Fruit fly (Drosophila melanogaster): ENCODE data around the gene Gpdh1.

Gpdh1 gene

dm6 chr2L:5975025-5975539, 31.6 kb downstream of the Gpdh1 start:
- TF ChIP-seq Dll (optimal IDR thresholded peaks at IDR 0.05) (no peak), EcR (GFP tag; optimal IDR thresholded peaks at IDR 0.05) (peak in 1 of 2 experiments; percentile 48)

- TF ChIP-seq usp (GFP tag; optimal IDR thresholded peaks at IDR 0.05) (no peak), EcR (GFP tag; optimal IDR thresholded peaks at IDR 0.05) (peak in 1 of 2 experiments; percentile 14)
These were observed 32.2 kb downstream of the Gpdh1 start for dm6 chr2L:5975601-5976000.

- TF ChIP-seq EcR (GFP tag; optimal IDR thresholded peaks at IDR 0.05), result peak; percentile 72 to 88
- no peak for TF ChIP-seq psq (optimal IDR thresholded peaks at IDR 0.05)
These were observed 33.8 kb downstream of the Gpdh1 start for dm6 chr2L:5977070-5977728.

dm6 chr2L:5977729-5978078, 34.3 kb downstream of the Gpdh1 start:
- TF ChIP-seq CG8478 (optimal IDR thresholded peaks at IDR 0.05) (no peak), EcR (GFP tag; optimal IDR thresholded peaks at IDR 0.05) (peak in 1 of 2 experiments; percentile 37), psq (optimal IDR thresholded peaks at IDR 0.05) (no peak), usp (GFP tag; optimal IDR thresholded peaks at IDR 0.05) (no peak), Dll (optimal IDR thresholded peaks at IDR 0.05) (peak; percentile 62)

- no peak for TF ChIP-seq usp (GFP tag; optimal IDR thresholded peaks at IDR 0.05)
- peak; percentile 44 for TF ChIP-seq Dll (optimal IDR thresholded peaks at IDR 0.05)
These were observed 35.1 kb downstream of the Gpdh1 start for dm6 chr2L:5978333-5979054.

- no peak for TF ChIP-seq Dll (optimal IDR thresholded peaks at IDR 0.05)
- no peak for TF ChIP-seq usp (GFP tag; optimal IDR thresholded peaks at IDR 0.05)
- TF ChIP-seq EcR (GFP tag; optimal IDR thresholded peaks at IDR 0.05), result no peak
- no peak for TF ChIP-seq CG8478 (optimal IDR thresholded peaks at IDR 0.05)
- no peak for TF ChIP-seq pan (optimal IDR thresholded peaks at IDR 0.05)
- TF ChIP-seq psq (optimal IDR thresholded peaks at IDR 0.05), result no peak
These were observed 35.6 kb downstream of the Gpdh1 start for dm6 chr2L:5979055-5979399.

- TF ChIP-seq usp (GFP tag; optimal IDR thresholded peaks at IDR 0.05) (no peak), Dll (optimal IDR thresholded peaks at IDR 0.05) (peak; percentile 94), pan (optimal IDR thresholded peaks at IDR 0.05) (no peak), CG8478 (optimal IDR thresholded peaks at IDR 0.05) (peak; percentile 77), psq (optimal IDR thresholded peaks at IDR 0.05) (no peak), EcR (GFP tag; optimal IDR thresholded peaks at IDR 0.05) (peak in 1 of 2 experiments; percentile 15)
These were observed 36.8 kb downstream of the Gpdh1 start for dm6 chr2L:5979957-5980861.

- TF ChIP-seq pan (optimal IDR thresholded peaks at IDR 0.05), result no peak
- TF ChIP-seq Dll (optimal IDR thresholded peaks at IDR 0.05), result no peak
- TF ChIP-seq EcR (GFP tag; optimal IDR thresholded peaks at IDR 0.05), result no peak
- TF ChIP-seq CG8478 (optimal IDR thresholded peaks at IDR 0.05), result no peak
- TF ChIP-seq usp (GFP tag; optimal IDR thresholded peaks at IDR 0.05), result no peak
- TF ChIP-seq psq (optimal IDR thresholded peaks at IDR 0.05), result no peak
These were observed 37.5 kb downstream of the Gpdh1 start, which contains the start of gene chic for dm6 chr2L:5980862-5981432. chic (minus strand) TSS chr2L:5981018.

dm6 chr2L:5981433-5982333, 38.2 kb downstream of the Gpdh1 start, which contains the start of gene eIF4A:
eIF4A (plus strand) TSS chr2L:5981764.
- TF ChIP-seq EcR (GFP tag; optimal IDR thresholded peaks at IDR 0.05), result no peak
- TF ChIP-seq Dll (optimal IDR thresholded peaks at IDR 0.05), result peak; percentile 72

dm6 chr2L:5982334-5982987, 39.0 kb downstream of the Gpdh1 start:
- TF ChIP-seq pan (optimal IDR thresholded peaks at IDR 0.05) (no peak), EcR (GFP tag; optimal IDR thresholded peaks at IDR 0.05) (no peak), CG8478 (optimal IDR thresholded peaks at IDR 0.05) (peak; percentile 72), Dll (optimal IDR thresholded peaks at IDR 0.05) (peak; percentile 69), psq (optimal IDR thresholded peaks at IDR 0.05) (no peak), usp (GFP tag; optimal IDR thresholded peaks at IDR 0.05) (no peak)

- TF ChIP-seq psq (optimal IDR thresholded peaks at IDR 0.05), result no peak
- TF ChIP-seq EcR (GFP tag; optimal IDR thresholded peaks at IDR 0.05), result no peak
- no peak for TF ChIP-seq pan (optimal IDR thresholded peaks at IDR 0.05)
- TF ChIP-seq usp (GFP tag; optimal IDR thresholded peaks at IDR 0.05), result no peak
- no peak for TF ChIP-seq Dll (optimal IDR thresholded peaks at IDR 0.05)
- TF ChIP-seq CG8478 (optimal IDR thresholded peaks at IDR 0.05), result no peak
These were observed 39.8 kb downstream of the Gpdh1 start for dm6 chr2L:5983236-5983635.
